Fruit fly (Drosophila melanogaster): ENCODE data around the gene TwdlM.

- no peak for TF ChIP-seq CG9139 (GFP tag; optimal IDR thresholded peaks at IDR 0.05)
- no peak for TF ChIP-seq OdsH (GFP tag; optimal IDR thresholded peaks at IDR 0.05)
- no peak for TF ChIP-seq Hr39 (GFP tag; optimal IDR thresholded peaks at IDR 0.05)
- no peak for TF ChIP-seq Met (GFP tag; optimal IDR thresholded peaks at IDR 0.05)
- TF ChIP-seq fd85E (GFP tag; optimal IDR thresholded peaks at IDR 0.05), result no peak
These were observed 14.1 kb downstream of the TwdlM start for dm6 chr3R:26633010-26633409.

Measured in whole organism, prepupa.